Worm (Caenorhabditis elegans) whole organism, early embryonic: ENCODE measurements around the gene fic-1.

Experiments used
- B0310.2 ChIP-seq: sonication (generic microtip); optimal IDR thresholded peaks from 2 replicates; lab custom pipeline; 2016; ENCODE audit warnings: mild to moderate bottlenecking, missing genetic modification characterization, missing compliant biosample characterization
- F13C5.2 ChIP-seq: sonication (generic microtip); optimal IDR thresholded peaks from 2 replicates; lab custom pipeline; 2017; ENCODE audit warnings: mild to moderate bottlenecking, missing genetic modification characterization, inconsistent platforms, missing compliant biosample characterization
- aly-1 ChIP-seq: sonication (generic microtip); optimal IDR thresholded peaks from 2 replicates; lab custom pipeline; 2016; ENCODE audit warnings: missing genetic modification characterization, missing compliant biosample characterization
- ama-1 ChIP-seq: fragments of 150-350 bp; optimal IDR thresholded peaks from 2 replicates; lab custom pipeline; 2014
- ceh-13 ChIP-seq: fragments of 200-800 bp; sonication (Bioruptor generic); optimal IDR thresholded peaks from 2 replicates; lab custom pipeline; 2018; ENCODE audit warnings: mild to moderate bottlenecking, missing genetic modification characterization, missing compliant biosample characterization
- ceh-36 ChIP-seq: sonication (generic microtip); optimal IDR thresholded peaks from 2 replicates; lab custom pipeline; 2016; ENCODE audit warnings: missing genetic modification characterization, inconsistent platforms, missing compliant biosample characterization
- ets-7 ChIP-seq: sonication (generic microtip); optimal IDR thresholded peaks from 2 replicates; lab custom pipeline; 2016; ENCODE audit warnings: missing genotype, missing genetic modification characterization, missing compliant biosample characterization
- flt-1 ChIP-seq: fragments of 200-800 bp; sonication (Bioruptor generic); IDR thresholded peaks from 2 replicates; pipeline ENCODE4 v1.3.6; 2022; ENCODE audit warnings: missing genetic modification characterization, missing compliant biosample characterization
- hmbx-1 ChIP-seq: sonication (generic microtip); optimal IDR thresholded peaks from 2 replicates; lab custom pipeline; 2016; ENCODE audit warnings: mild to moderate bottlenecking, missing genetic modification characterization, missing compliant biosample characterization
- hmg-4 ChIP-seq: fragments of 200-800 bp; sonication (Bioruptor generic); optimal IDR thresholded peaks from 2 replicates; lab custom pipeline; 2018; ENCODE audit warnings: mild to moderate bottlenecking, missing genetic modification characterization, missing compliant biosample characterization
- hnd-1 ChIP-seq: sonication (generic microtip); optimal IDR thresholded peaks from 2 replicates; lab custom pipeline; 2016; ENCODE audit warnings: missing genetic modification characterization, missing compliant biosample characterization
- pes-1 ChIP-seq: fragments of 200-800 bp; sonication (Bioruptor generic); IDR thresholded peaks from 2 replicates; pipeline ENCODE4 v1.3.6; 2022; ENCODE audit warnings: missing genetic modification reagents, missing genetic modification characterization, missing compliant biosample characterization
- scrt-1 ChIP-seq: fragments of 200-800 bp; sonication (Bioruptor generic); IDR thresholded peaks from 2 replicates; pipeline ENCODE4 v1.3.6; 2022; ENCODE audit warnings: missing genetic modification characterization, missing compliant biosample characterization
- sea-1 ChIP-seq: fragments of 200-800 bp; sonication (Bioruptor generic); conservative IDR thresholded peaks from 2 replicates; pipeline ENCODE4 v1.3.6; 2022; ENCODE audit warnings: missing genetic modification characterization, missing compliant biosample characterization
- tbx-11 ChIP-seq: fragments of 200-800 bp; sonication (Bioruptor generic); IDR thresholded peaks from 2 replicates; pipeline ENCODE4 v1.3.6; 2022; ENCODE audit warnings: missing genetic modification characterization, missing compliant biosample characterization
- tbx-37 ChIP-seq: fragments of 200-800 bp; sonication (Bioruptor generic); conservative IDR thresholded peaks from 2 replicates; pipeline ENCODE4 v1.3.6; 2022; ENCODE audit warnings: missing genetic modification reagents, missing genetic modification characterization, missing compliant biosample characterization
- tra-4 ChIP-seq: sonication (generic microtip); optimal IDR thresholded peaks from 2 replicates; lab custom pipeline; 2017; ENCODE audit warnings: missing genetic modification characterization, missing compliant biosample characterization

The fic-1 gene

DNA sequence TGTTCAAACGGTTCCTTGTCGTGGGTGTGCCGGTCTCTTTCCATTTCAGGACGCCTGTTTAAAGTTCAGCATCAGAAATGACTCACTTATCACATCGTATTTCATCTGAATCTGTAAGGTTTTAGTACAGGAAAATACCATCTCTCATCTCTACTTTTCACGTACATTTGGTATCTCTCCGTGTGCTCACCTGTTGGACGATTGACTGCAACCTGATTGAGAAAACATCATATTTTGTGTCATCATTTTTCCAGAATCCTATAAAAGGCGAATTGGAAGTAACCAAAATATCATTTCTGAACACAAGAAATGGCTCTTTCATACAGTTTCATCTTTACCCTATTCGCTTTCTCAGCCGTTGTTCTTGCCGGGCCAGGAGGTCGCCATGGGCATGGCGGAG, 37.2 kb upstream of the fic-1 start, which contains the start of gene srlf-30:
TSS of gene srlf-30 (plus strand) at position 301 of the 400 bp plus-strand sequence.
- no peak for TF ChIP-seq tra-4 (tag; lab: Kevin White, UChicago)
- TF ChIP-seq pes-1: no peak
- TF ChIP-seq ceh-13 (GFP tag; lab: Kevin White, UChicago): no peak
- no peak for TF ChIP-seq hmg-4 (GFP tag; lab: Kevin White, UChicago)

DNA sequence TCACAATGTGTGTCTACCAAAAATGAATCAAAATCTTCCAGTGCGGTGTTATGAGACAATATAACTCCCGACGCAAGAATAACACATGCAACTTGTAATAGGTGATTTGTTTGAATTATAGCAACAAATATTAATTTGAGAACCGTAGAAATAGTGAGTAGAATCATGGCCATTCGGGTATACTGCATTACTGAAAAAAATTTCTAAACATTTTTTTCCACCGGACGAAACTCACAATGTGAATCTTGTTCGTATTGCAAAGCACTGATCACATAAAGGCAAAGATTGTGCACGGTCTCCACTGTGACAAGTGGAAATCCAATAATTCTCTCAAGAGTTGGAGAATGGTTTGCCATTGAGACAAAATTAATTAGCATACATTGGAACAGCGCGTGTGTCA, 34.8 kb upstream of the fic-1 start:
- TF ChIP-seq ceh-13 (GFP tag; lab: Kevin White, UChicago) (no peak), aly-1 (tag; lab: Kevin White, UChicago) (no peak), tbx-11 (GFP tag; lab: Robert Waterston, UW) (no peak), ama-1 (lab: Kevin White, UChicago) (no peak), hnd-1 (tag; lab: Kevin White, UChicago) (no peak), tbx-37 (GFP tag; lab: Robert Waterston, UW) (no peak), flt-1 (GFP tag; lab: Robert Waterston, UW) (no peak), scrt-1 (no peak), tra-4 (tag; lab: Kevin White, UChicago) (no peak), hmbx-1 (no peak), hmg-4 (GFP tag; lab: Kevin White, UChicago) (no peak), sea-1 (GFP tag; lab: Robert Waterston, UW) (no peak), pes-1 (no peak), ets-7 (tag; lab: Kevin White, UChicago) (no peak), B0310.2 (no peak), ceh-36 (tag; lab: Kevin White, UChicago) (no peak), F13C5.2 (tag; lab: Kevin White, UChicago) (no peak)

DNA sequence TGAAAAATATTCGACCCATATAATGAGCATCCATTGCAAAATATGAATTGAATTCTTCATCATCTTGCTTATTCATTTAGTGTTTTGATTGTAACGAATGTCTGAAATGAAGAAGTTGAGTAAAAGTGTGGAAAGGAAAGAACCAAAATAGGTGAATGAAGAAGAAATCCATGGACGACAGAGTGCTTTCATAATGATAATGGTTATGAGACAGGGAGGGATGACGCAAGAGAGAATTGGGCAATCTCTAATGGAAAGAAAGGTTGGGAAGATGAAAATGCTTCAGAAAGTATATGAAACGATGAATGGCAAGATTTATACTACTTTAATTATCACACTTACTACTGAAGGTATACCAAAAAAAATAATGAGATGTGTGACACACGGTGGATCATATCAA, 33.0 kb upstream of the fic-1 start, which contains the start of gene ZK596.3:
TSS of gene ZK596.3 (minus strand) at position 101 of the 400 bp plus-strand sequence.
- no peak for TF ChIP-seq ceh-36 (tag; lab: Kevin White, UChicago)
- no peak for TF ChIP-seq hmbx-1
- TF ChIP-seq F13C5.2 (tag; lab: Kevin White, UChicago): no peak

DNA sequence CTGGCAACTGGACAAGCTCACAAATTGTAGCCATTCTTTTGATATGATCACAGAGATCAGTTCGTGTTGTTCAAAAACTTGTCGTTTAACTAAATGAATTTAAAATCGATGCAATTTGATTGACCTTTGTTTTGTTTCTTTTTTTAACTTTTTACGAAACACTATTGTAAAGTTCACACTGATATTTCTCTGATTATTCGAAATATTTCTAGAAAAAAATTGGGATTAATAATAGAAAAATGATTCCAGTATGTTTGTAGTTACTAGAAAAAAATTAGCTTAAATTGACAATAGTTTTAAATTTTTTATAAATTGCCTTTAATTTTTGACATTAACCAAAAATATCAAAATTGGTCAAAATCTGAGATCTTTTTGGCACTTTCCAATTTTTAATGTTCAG, 28.0 kb upstream of the fic-1 start, which contains the start of gene ZK596.2:
TSS of gene ZK596.2 (minus strand) at position 101 of the 400 bp plus-strand sequence.
- TF ChIP-seq tbx-11 (GFP tag; lab: Robert Waterston, UW) (no peak), sea-1 (GFP tag; lab: Robert Waterston, UW) (no peak), tbx-37 (GFP tag; lab: Robert Waterston, UW) (no peak), hnd-1 (tag; lab: Kevin White, UChicago) (no peak), flt-1 (GFP tag; lab: Robert Waterston, UW) (no peak), ama-1 (lab: Kevin White, UChicago) (no peak), ceh-13 (GFP tag; lab: Kevin White, UChicago) (no peak), aly-1 (tag; lab: Kevin White, UChicago) (no peak), B0310.2 (no peak), ceh-36 (tag; lab: Kevin White, UChicago) (no peak), ets-7 (tag; lab: Kevin White, UChicago) (no peak), F13C5.2 (tag; lab: Kevin White, UChicago) (no peak), pes-1 (no peak), hmbx-1 (no peak), hmg-4 (GFP tag; lab: Kevin White, UChicago) (no peak), tra-4 (tag; lab: Kevin White, UChicago) (no peak), scrt-1 (no peak)

DNA sequence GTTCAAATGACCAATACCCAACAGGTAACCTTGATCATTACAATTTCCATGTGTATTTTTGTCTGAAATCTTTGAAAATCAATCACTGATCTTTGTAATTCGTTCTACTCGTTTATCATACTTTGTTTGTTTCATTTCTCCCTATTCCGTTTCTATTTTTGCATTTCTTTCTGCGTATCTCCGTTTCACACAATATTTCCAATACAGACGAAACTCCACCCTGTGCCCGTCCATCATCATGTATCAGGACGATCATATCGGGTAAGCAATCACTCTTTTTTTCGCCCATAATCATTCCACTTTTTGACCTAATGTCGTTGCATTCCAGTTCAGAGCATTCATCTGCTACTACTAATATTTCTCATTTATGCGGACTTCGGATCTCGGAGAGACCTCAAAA, 27.5 kb upstream of the fic-1 start, which contains the start of gene pyk-2:
TSS of gene pyk-2 (plus strand) at position 206 of the 400 bp plus-strand sequence.
- TF ChIP-seq F13C5.2 (tag; lab: Kevin White, UChicago) (no peak), hnd-1 (tag; lab: Kevin White, UChicago) (no peak)

DNA sequence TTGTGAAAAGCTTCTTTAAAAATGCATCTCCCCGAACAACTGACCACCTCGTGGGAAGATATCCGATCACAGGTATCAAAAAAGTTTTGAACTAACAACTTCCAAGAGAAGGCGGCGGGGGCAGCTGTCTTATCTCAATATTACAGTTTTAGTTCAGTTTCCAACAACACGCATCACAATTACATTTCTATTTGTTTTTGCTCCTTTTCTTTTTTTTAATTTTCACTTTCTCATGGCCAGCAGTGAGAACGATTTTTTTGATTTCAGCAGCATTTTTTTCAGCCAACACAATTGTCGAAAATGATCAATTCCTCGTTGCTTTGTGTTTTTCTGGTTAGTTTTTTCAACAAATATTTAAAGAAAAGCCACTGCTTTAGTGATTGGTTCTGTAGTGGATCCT, 24.2 kb upstream of the fic-1 start, which contains the start of gene ZK593.2:
TSS of gene ZK593.2 (plus strand) at position 301 of the 400 bp plus-strand sequence.
- no peak for TF ChIP-seq ceh-36 (tag; lab: Kevin White, UChicago)
- TF ChIP-seq F13C5.2 (tag; lab: Kevin White, UChicago): no peak
- TF ChIP-seq sea-1 (GFP tag; lab: Robert Waterston, UW): no peak
- TF ChIP-seq hnd-1 (tag; lab: Kevin White, UChicago): no peak
- no peak for TF ChIP-seq pes-1
- TF ChIP-seq tra-4 (tag; lab: Kevin White, UChicago): no peak

DNA sequence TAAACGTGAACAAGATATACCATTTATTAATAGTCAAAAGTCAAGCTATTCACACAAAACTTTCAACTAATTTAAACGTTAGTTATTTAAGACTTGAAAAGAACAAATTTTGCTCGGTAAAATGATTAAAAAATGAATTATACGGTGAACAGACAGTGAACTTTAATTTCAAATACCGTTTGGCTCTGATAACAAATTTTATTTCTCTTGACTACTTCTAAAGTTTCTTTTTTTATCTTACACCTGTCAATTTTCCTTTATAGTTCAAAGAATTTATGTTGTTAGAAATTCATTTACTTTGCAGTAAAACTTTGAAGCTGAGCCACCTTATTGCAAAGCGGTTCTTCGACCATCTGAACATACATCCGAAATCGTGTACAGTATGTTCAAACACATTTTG, 21.9 kb upstream of the fic-1 start, which contains the start of gene ZK593.3:
TSS of gene ZK593.3 (plus strand) at position 301 of the 400 bp plus-strand sequence.
- TF ChIP-seq hmbx-1: no peak
- no peak for TF ChIP-seq B0310.2
- no peak for TF ChIP-seq F13C5.2 (tag; lab: Kevin White, UChicago)
- TF ChIP-seq tbx-11 (GFP tag; lab: Robert Waterston, UW): no peak
- TF ChIP-seq flt-1 (GFP tag; lab: Robert Waterston, UW): no peak
- TF ChIP-seq ceh-13 (GFP tag; lab: Kevin White, UChicago): no peak
- TF ChIP-seq hnd-1 (tag; lab: Kevin White, UChicago): no peak
- TF ChIP-seq sea-1 (GFP tag; lab: Robert Waterston, UW): no peak
- TF ChIP-seq scrt-1: no peak
- no peak for TF ChIP-seq ets-7 (tag; lab: Kevin White, UChicago)
- no peak for TF ChIP-seq ama-1 (lab: Kevin White, UChicago)
- TF ChIP-seq ceh-36 (tag; lab: Kevin White, UChicago): no peak
- no peak for TF ChIP-seq aly-1 (tag; lab: Kevin White, UChicago)
- TF ChIP-seq tra-4 (tag; lab: Kevin White, UChicago): no peak
- no peak for TF ChIP-seq pes-1

DNA sequence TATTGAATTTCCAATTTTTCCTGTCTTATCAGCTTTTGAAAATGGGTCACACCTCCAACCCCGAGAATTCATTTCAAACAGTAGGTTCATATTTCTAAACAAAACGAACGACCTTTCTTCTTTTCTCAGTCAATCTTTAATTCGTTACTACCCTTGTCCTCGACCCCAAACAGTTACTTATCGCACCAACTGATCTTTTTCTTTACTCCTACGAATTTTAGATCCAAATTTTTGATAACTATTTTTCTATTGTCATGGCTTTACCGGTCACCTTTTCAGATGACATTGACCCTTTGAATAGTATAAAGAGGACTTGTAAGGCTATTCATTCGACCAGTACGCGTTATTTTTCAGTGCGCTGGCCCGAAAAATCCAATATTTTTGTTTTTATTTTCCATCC, 21.1 kb upstream of the fic-1 start:
- TF ChIP-seq hmg-4 (GFP tag; lab: Kevin White, UChicago) (no peak), flt-1 (GFP tag; lab: Robert Waterston, UW) (no peak), B0310.2 (no peak), scrt-1 (no peak), tra-4 (tag; lab: Kevin White, UChicago) (no peak), tbx-37 (GFP tag; lab: Robert Waterston, UW) (no peak), hmbx-1 (no peak), ceh-13 (GFP tag; lab: Kevin White, UChicago) (no peak), sea-1 (GFP tag; lab: Robert Waterston, UW) (no peak), aly-1 (tag; lab: Kevin White, UChicago) (no peak), ceh-36 (tag; lab: Kevin White, UChicago) (no peak), ets-7 (tag; lab: Kevin White, UChicago) (no peak), ama-1 (lab: Kevin White, UChicago) (no peak), pes-1 (no peak), tbx-11 (GFP tag; lab: Robert Waterston, UW) (no peak), F13C5.2 (tag; lab: Kevin White, UChicago) (no peak), hnd-1 (tag; lab: Kevin White, UChicago) (no peak)
